Worm (Caenorhabditis elegans) whole organism, L3 larva: ENCODE results near the gene plc-4.

Experiments used
- R02D3.7 ChIP-seq: fragments of 150-350 bp; optimal IDR thresholded peaks from 2 replicates; lab custom pipeline; 2014; ENCODE audit warnings: missing biosample characterization, missing genetic modification characterization
- ZK546.5 ChIP-seq: sonication (generic microtip); optimal IDR thresholded peaks from 2 replicates; lab custom pipeline; 2017; ENCODE audit warnings: missing biosample characterization, missing genetic modification characterization
- ama-1 ChIP-seq: fragments of 150-350 bp; optimal IDR thresholded peaks from 2 replicates; lab custom pipeline; 2018
- ceh-28 ChIP-seq: fragments of 150-350 bp; optimal IDR thresholded peaks from 2 replicates; lab custom pipeline; 2014; ENCODE audit warnings: missing biosample characterization, missing genetic modification reagents, missing genetic modification characterization
- ceh-82 ChIP-seq: fragments of 150-350 bp; optimal IDR thresholded peaks from 2 replicates; lab custom pipeline; 2014; ENCODE audit warnings: missing biosample characterization, missing genetic modification characterization
- daf-12 ChIP-seq: fragments of 150-350 bp; optimal IDR thresholded peaks from 2 replicates; lab custom pipeline; 2014; ENCODE audit warnings: missing biosample characterization, missing genetic modification reagents, missing genetic modification characterization
- egl-5 ChIP-seq: fragments of 150-350 bp; optimal IDR thresholded peaks from 2 replicates; lab custom pipeline; 2017; ENCODE audit warnings: missing biosample characterization, missing genetic modification reagents, missing genetic modification characterization, inconsistent platforms
- elt-2 ChIP-seq: sonication (generic microtip); optimal IDR thresholded peaks from 2 replicates; lab custom pipeline; 2016; ENCODE audit warnings: missing genetic modification reagents, mild to moderate bottlenecking, missing genetic modification characterization, missing compliant biosample characterization
- eor-1 ChIP-seq, 2 experiments: fragments of 150-350 bp; optimal IDR thresholded peaks; 2 replicates each; lab custom pipeline; 2014 to 2018; ENCODE audit warnings: missing biosample characterization in 2 of 2, missing genetic modification characterization in 2 of 2
- fkh-2 ChIP-seq: fragments of 150-350 bp; optimal IDR thresholded peaks from 2 replicates; lab custom pipeline; 2014; ENCODE audit warnings: missing biosample characterization, missing genetic modification reagents, missing genetic modification characterization
- fos-1 ChIP-seq: fragments of 150-350 bp; optimal IDR thresholded peaks from 2 replicates; lab custom pipeline; 2014; ENCODE audit warnings: missing biosample characterization, missing genetic modification characterization
- hmg-11 ChIP-seq: sonication (generic microtip); optimal IDR thresholded peaks from 2 replicates; lab custom pipeline; 2016; ENCODE audit warnings: missing genetic modification characterization, missing compliant biosample characterization
- jun-1 ChIP-seq: fragments of 150-350 bp; optimal IDR thresholded peaks from 2 replicates; lab custom pipeline; 2014; ENCODE audit warnings: missing biosample characterization, missing genetic modification reagents, missing genetic modification characterization
- lin-15B ChIP-seq: fragments of 150-350 bp; optimal IDR thresholded peaks from 2 replicates; lab custom pipeline; 2014; ENCODE audit warnings: missing biosample characterization, missing genetic modification characterization
- lin-39 ChIP-seq: fragments of 150-350 bp; optimal IDR thresholded peaks from 2 replicates; lab custom pipeline; 2018; ENCODE audit warnings: missing biosample characterization, missing genetic modification reagents, missing genetic modification characterization
- mdl-1 ChIP-seq: fragments of 150-350 bp; optimal IDR thresholded peaks from 2 replicates; lab custom pipeline; 2014; ENCODE audit warnings: missing biosample characterization, missing genetic modification characterization
- nfya-1 ChIP-seq: sonication (generic microtip); optimal IDR thresholded peaks from 2 replicates; lab custom pipeline; 2017; ENCODE audit warnings: missing genetic modification characterization, mild to moderate bottlenecking, missing compliant biosample characterization, antibody characterized with exemption, moderate library complexity; ENCODE audit not compliant: insufficient read depth
- nhr-12 ChIP-seq: fragments of 150-350 bp; optimal IDR thresholded peaks from 2 replicates; lab custom pipeline; 2014; ENCODE audit warnings: missing biosample characterization, missing genetic modification characterization
- nhr-23 ChIP-seq: fragments of 150-350 bp; optimal IDR thresholded peaks from 2 replicates; lab custom pipeline; 2014; ENCODE audit warnings: missing biosample characterization, missing genetic modification reagents, missing genetic modification characterization
- nhr-28 ChIP-seq: fragments of 150-350 bp; optimal IDR thresholded peaks from 2 replicates; lab custom pipeline; 2014; ENCODE audit warnings: missing biosample characterization, missing genetic modification characterization
- nhr-43 ChIP-seq: sonication (generic microtip); optimal IDR thresholded peaks from 2 replicates; lab custom pipeline; 2016; ENCODE audit warnings: mild to moderate bottlenecking, missing genetic modification characterization, missing compliant biosample characterization; ENCODE audit not compliant: poor library complexity, severe bottlenecking
- nhr-76 ChIP-seq: fragments of 150-350 bp; sonication (generic microtip); optimal IDR thresholded peaks from 5 replicates; lab custom pipeline; 2014; ENCODE audit warnings: missing biosample characterization, missing genetic modification characterization
- nhr-77 ChIP-seq: fragments of 150-350 bp; optimal IDR thresholded peaks from 2 replicates; lab custom pipeline; 2014; ENCODE audit warnings: missing biosample characterization, missing genetic modification characterization
- pha-4 ChIP-seq: fragments of 150-350 bp; optimal IDR thresholded peaks from 2 replicates; lab custom pipeline; 2014; ENCODE audit warnings: missing biosample characterization, missing genetic modification reagents, missing genetic modification characterization
- pqm-1 ChIP-seq: fragments of 150-350 bp; optimal IDR thresholded peaks from 2 replicates; lab custom pipeline; 2017; ENCODE audit warnings: missing biosample characterization, missing genetic modification characterization, inconsistent platforms
- sea-2 ChIP-seq: fragments of 150-350 bp; sonication (generic microtip); optimal IDR thresholded peaks from 4 replicates; lab custom pipeline; 2014; ENCODE audit warnings: missing biosample characterization, missing genetic modification reagents, missing genetic modification characterization
- skn-1 ChIP-seq: fragments of 150-350 bp; optimal IDR thresholded peaks from 2 replicates; lab custom pipeline; 2014; ENCODE audit warnings: missing biosample characterization, missing genetic modification characterization
- snpc-4 ChIP-seq: fragments of 150-350 bp; optimal IDR thresholded peaks from 2 replicates; lab custom pipeline; 2014; ENCODE audit warnings: missing biosample characterization, missing genetic modification characterization
- tbx-2 ChIP-seq: sonication (generic microtip); optimal IDR thresholded peaks from 2 replicates; lab custom pipeline; 2016; ENCODE audit warnings: mild to moderate bottlenecking, missing genetic modification characterization, missing compliant biosample characterization
- unc-39 ChIP-seq: sonication (generic microtip); optimal IDR thresholded peaks from 4 replicates; lab custom pipeline; 2017; ENCODE audit warnings: missing biosample characterization, missing genetic modification characterization
- unc-62 ChIP-seq: fragments of 150-350 bp; sonication (generic microtip); optimal IDR thresholded peaks from 4 replicates; lab custom pipeline; 2014; ENCODE audit warnings: missing biosample characterization, missing genetic modification reagents, missing genetic modification characterization
- zag-1 ChIP-seq: fragments of 150-350 bp; optimal IDR thresholded peaks from 2 replicates; lab custom pipeline; 2014; ENCODE audit warnings: missing biosample characterization, missing genetic modification characterization
- ztf-11 ChIP-seq: fragments of 150-350 bp; optimal IDR thresholded peaks from 2 replicates; lab custom pipeline; 2014; ENCODE audit warnings: missing biosample characterization, missing genetic modification characterization

The plc-4 gene

ce11 chrIV:7561614-7562142, 49.2 kb upstream of the plc-4 start, which contains the start of gene ima-3:
TSS of gene ima-3 (minus strand) at chrIV:7561664.
- TF ChIP-seq sea-2 (GFP tag; lab: Kevin White, UChicago) = no peak
- TF ChIP-seq nhr-28 (tag; lab: Kevin White, UChicago) = no peak
- peak; percentile 48 for TF ChIP-seq lin-39 (tag; lab: Kevin White, UChicago)
- no peak for TF ChIP-seq ceh-82 (tag; lab: Kevin White, UChicago)
- TF ChIP-seq jun-1 (tag; lab: Kevin White, UChicago) = no peak
- TF ChIP-seq R02D3.7 (tag; lab: Kevin White, UChicago) = no peak
- TF ChIP-seq hmg-11 (tag; lab: Kevin White, UChicago) = peak; percentile 39
- TF ChIP-seq lin-15B (tag; lab: Kevin White, UChicago) = peak; percentile 75
- TF ChIP-seq egl-5 (tag; lab: Kevin White, UChicago) = peak; percentile 53
- no peak for TF ChIP-seq nhr-43 (tag; lab: Kevin White, UChicago)
- no peak for TF ChIP-seq unc-39 (tag; lab: Kevin White, UChicago)
- no peak for TF ChIP-seq ZK546.5 (tag; lab: Kevin White, UChicago)
- TF ChIP-seq elt-2 (tag; lab: Kevin White, UChicago) = peak; percentile 12
- peak; percentile 33 for TF ChIP-seq nhr-23 (tag; lab: Kevin White, UChicago)
- no peak for TF ChIP-seq nhr-77 (tag; lab: Kevin White, UChicago)
- peak; percentile 59 for TF ChIP-seq nfya-1 (tag; lab: Kevin White, UChicago)
- TF ChIP-seq unc-62 = no peak
- TF ChIP-seq fkh-2 (tag; lab: Kevin White, UChicago) = no peak
- peak; percentile 78 for TF ChIP-seq pha-4
- no peak for TF ChIP-seq daf-12 (tag; lab: Kevin White, UChicago)
- peak; percentile 29 for TF ChIP-seq snpc-4

ce11 chrIV:7559237-7559636, 46.8 kb upstream of the plc-4 start:
- TF ChIP-seq ztf-11 = no peak
- TF ChIP-seq fos-1 (tag; lab: Kevin White, UChicago) = no peak
- no peak for TF ChIP-seq fkh-2 (tag; lab: Kevin White, UChicago)
- no peak for TF ChIP-seq ceh-82 (tag; lab: Kevin White, UChicago)
- no peak for TF ChIP-seq eor-1 (tag; optimal IDR thresholded peaks at IDR 0.05; lab: Kevin White, UChicago)
- TF ChIP-seq unc-62 = no peak
- TF ChIP-seq R02D3.7 (tag; lab: Kevin White, UChicago) = no peak
- no peak for TF ChIP-seq tbx-2 (tag; lab: Kevin White, UChicago)
- TF ChIP-seq nhr-76 (tag; lab: Kevin White, UChicago) = no peak
- no peak for TF ChIP-seq ceh-28
- TF ChIP-seq nhr-12 (tag; lab: Kevin White, UChicago) = no peak
- TF ChIP-seq ama-1 (lab: Kevin White, UChicago) = no peak
- no peak for TF ChIP-seq unc-39 (tag; lab: Kevin White, UChicago)
- no peak for TF ChIP-seq skn-1 (tag; lab: Kevin White, UChicago)
- TF ChIP-seq egl-5 (tag; lab: Kevin White, UChicago) = no peak
- TF ChIP-seq, all 47 proteins: peak for 0

ce11 chrIV:7558653-7559052, 46.2 kb upstream of the plc-4 start:
- no peak for TF ChIP-seq mdl-1
- TF ChIP-seq zag-1 (tag; lab: Kevin White, UChicago) = no peak
- no peak for TF ChIP-seq nhr-23 (tag; lab: Kevin White, UChicago)
- no peak for TF ChIP-seq pqm-1
- no peak for TF ChIP-seq ZK546.5 (tag; lab: Kevin White, UChicago)
- no peak for TF ChIP-seq ceh-28

- peak; percentile 32 for TF ChIP-seq pha-4
- no peak for TF ChIP-seq snpc-4
- no peak for TF ChIP-seq nhr-76 (tag; lab: Kevin White, UChicago)
- TF ChIP-seq fkh-2 (tag; lab: Kevin White, UChicago) = no peak
- no peak for TF ChIP-seq nhr-28 (tag; lab: Kevin White, UChicago)
Measured at ce11 chrIV:7556265-7556866, 43.9 kb upstream of the plc-4 start, which contains the start of the genes F49E8.7, F49E8.8 and nprl-2. TSS of gene F49E8.7 (minus strand) at chrIV:7556365. TSS of gene F49E8.8 (plus strand) at chrIV:7556637. TSS of gene nprl-2 (plus strand) at chrIV:7556816.
